Fruit fly (Drosophila melanogaster) whole organism: ENCODE data around the gene Dr.

ENCODE experiments used
- CG8478 ChIP-seq: fragments of >200 bp; optimal IDR thresholded peaks from 2 replicates; lab custom pipeline; 2018; ENCODE audit warnings: inconsistent platforms
- Dll ChIP-seq: fragments of >200 bp; optimal IDR thresholded peaks from 2 replicates; lab custom pipeline; 2017
- EcR ChIP-seq, 2 experiments: fragments of >200 bp; optimal IDR thresholded peaks; 2 replicates each; lab custom pipeline; 2017; ENCODE audit warnings: missing biosample characterization in 2 of 2, missing genetic modification characterization in 2 of 2, missing genetic modification reagents in 2 of 2
- pan ChIP-seq: fragments of >200 bp; optimal IDR thresholded peaks from 2 replicates; lab custom pipeline; 2017
- psq ChIP-seq: fragments of >200 bp; optimal IDR thresholded peaks from 2 replicates; lab custom pipeline; 2017
- usp ChIP-seq: fragments of >200 bp; optimal IDR thresholded peaks from 2 replicates; lab custom pipeline; 2017; ENCODE audit warnings: missing biosample characterization, missing genetic modification characterization, mixed read lengths

The Dr gene

DNA sequence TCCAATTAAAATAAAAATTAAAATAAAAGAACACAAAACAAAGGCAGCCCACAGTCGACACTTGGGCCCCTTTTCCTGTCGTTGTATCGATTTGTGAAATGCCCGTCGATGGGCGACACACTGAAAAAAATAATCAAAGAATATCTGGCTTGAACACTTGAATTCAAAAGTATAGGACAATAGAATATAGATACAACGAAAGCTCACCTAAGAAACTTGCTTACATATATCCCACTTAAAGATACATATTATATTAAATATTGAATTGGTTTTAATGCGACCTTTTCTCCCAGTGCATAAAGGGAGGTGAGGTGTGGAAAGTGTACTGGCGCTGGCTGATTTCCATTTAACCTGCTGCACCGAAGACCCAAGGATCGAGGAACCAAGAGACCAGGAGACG, 34.0 kb upstream of the Dr start:
- TF ChIP-seq EcR (GFP tag; optimal IDR thresholded peaks at IDR 0.05; lab: Kevin White, UChicago) (no peak), CG8478 (lab: Kevin White, UChicago) (no peak), pan (lab: Kevin White, UChicago) (no peak), usp (GFP tag; lab: Kevin White, UChicago) (no peak), psq (lab: Kevin White, UChicago) (no peak), Dll (lab: Kevin White, UChicago) (no peak)

DNA sequence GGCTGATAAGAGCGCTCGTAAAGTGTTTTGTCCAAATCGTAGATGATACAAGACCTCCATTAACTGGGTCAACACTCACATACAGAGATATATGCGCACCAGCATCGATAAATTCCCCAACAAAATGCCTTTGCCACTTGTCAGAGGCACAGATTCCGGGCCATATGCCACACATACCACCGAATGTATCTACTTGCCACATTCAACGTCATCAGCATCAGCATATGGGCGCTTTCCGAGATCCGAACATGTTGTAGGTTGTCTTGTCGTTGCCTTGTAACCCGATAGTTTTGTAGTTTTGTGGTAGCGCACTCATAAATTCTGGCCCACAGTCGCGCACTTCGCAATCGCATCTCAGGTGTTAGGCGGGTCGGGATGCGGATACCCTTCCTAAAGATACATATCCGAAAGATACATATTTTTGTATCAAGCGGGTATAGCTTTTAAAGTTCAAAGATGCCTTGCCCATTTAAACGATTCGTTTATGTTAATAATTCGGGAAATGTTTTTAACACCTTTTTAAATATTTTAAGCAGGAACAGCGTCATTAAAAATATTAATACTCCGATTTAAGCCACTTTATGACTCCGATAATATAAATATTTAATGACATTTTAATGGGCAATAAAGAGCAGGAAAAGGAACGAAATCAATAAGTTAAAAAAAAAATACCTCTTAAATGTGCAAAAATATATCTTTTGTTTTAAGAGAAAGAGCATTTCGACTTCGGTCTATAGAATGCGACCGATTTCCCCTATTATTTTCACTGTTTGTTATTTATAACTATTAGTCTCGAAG, 32.0 kb upstream of the Dr start:
- TF ChIP-seq EcR (GFP tag; optimal IDR thresholded peaks at IDR 0.05; lab: Kevin White, UChicago) (no peak), Dll (lab: Kevin White, UChicago) (no peak), pan (lab: Kevin White, UChicago) (no peak), CG8478 (lab: Kevin White, UChicago) (no peak), usp (GFP tag; lab: Kevin White, UChicago) (no peak), psq (lab: Kevin White, UChicago) (no peak)

DNA sequence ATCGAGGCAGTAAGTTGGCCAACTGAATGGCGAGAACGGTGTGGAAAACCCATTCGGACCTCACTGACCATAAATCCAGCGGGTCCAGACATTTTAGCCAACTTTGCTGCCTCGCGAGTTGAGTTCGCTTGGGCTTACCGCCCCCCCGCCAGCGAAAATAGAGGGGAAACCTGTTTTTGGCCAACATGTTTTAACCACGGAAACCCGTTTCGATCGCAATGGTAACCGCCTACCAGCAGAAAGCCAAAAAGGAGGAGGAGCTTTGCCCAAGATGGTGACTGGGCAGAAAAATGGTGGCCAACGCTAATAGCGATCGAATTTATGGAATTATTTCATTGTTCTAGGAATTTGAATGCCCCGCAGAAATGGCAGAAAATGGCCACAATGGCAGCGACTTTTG, 29.6 kb upstream of the Dr start:
- TF ChIP-seq Dll (lab: Kevin White, UChicago) (no peak), usp (GFP tag; lab: Kevin White, UChicago) (no peak), psq (lab: Kevin White, UChicago) (no peak), EcR (GFP tag; optimal IDR thresholded peaks at IDR 0.05; lab: Kevin White, UChicago) (no peak), pan (lab: Kevin White, UChicago) (no peak), CG8478 (lab: Kevin White, UChicago) (no peak)

DNA sequence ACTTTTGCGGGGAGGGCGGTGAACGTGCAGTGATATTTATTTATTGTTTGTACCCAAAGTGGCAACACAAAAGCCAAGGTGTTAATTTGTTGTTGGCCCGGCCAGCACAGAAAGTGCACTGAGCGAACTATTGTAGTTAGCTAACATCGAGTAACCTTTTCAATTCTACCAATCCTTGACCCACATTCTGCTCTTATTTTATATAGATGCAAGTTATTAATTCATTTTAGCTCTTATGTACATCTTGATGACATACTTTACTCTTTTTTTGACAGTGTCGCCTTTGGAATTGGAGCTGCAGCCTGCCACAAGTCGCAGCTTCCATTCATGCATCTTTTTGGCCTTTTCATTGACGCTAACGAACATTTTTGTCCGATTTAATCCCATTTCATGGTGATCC, 17.8 kb upstream of the Dr start:
- TF ChIP-seq EcR (GFP tag; optimal IDR thresholded peaks at IDR 0.05; lab: Kevin White, UChicago), result no peak

DNA sequence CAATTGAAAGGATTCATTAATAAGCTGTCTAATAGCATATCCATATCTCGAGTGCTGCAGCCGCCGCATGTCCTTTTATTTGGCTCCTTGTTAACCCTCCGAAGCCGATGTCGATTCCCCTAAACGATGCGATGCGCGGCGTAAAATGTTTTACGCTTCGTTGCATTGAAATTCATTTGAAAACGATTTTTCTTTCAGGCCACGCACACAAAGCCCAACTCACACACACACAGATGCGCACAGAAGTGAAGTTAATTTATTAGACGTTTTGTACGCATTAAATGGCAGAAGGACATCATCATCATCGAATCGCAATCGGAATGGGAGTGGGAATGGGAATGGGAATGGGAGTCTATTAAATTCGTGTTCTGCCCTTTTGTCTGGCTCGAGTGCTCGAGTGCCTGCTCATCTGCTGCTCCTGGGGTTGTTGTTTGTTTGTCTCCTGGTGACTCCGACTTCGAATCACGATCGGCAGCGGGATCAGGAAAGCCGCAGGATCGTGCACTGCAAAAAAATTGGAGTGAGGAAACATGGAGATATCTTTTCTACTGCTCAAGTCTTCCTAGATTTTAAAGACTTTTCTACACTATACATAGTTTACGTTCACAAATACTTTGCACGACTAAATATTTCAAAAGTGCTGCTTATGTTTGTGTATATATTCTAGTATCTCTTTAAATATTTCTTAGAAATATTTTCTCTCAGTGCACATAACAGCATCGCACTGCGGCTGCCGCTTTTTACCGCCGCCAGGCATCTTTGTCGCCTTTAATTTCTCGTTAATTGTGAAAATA, 15.0 kb upstream of the Dr start:
- no peak for TF ChIP-seq pan (lab: Kevin White, UChicago)
- TF ChIP-seq EcR (GFP tag; optimal IDR thresholded peaks at IDR 0.05; lab: Kevin White, UChicago), result no peak
- no peak for TF ChIP-seq CG8478 (lab: Kevin White, UChicago)
- no peak for TF ChIP-seq usp (GFP tag; lab: Kevin White, UChicago)
- TF ChIP-seq Dll (lab: Kevin White, UChicago), result no peak
- no peak for TF ChIP-seq psq (lab: Kevin White, UChicago)

DNA sequence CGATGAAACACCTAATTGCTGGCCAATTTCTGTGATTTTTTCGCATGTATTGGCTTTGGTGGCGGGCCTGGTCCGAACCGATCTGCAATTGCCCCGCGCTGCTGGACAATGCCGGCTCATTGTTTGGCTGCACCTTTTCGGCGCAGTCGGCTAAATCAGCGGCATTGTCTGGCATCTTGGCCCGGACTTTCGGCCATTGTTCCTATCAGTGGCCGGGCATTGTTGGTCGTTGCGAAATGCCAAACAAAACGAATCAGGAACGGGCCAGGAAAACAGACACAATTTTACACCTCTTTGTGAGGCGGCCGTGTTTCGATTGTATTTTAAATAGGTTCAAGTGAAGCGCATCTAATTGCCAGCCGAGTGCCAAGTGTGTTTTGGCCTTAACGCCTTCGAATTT, 11.0 kb upstream of the Dr start:
- no peak for TF ChIP-seq Dll (lab: Kevin White, UChicago)
- no peak for TF ChIP-seq psq (lab: Kevin White, UChicago)
- TF ChIP-seq pan (lab: Kevin White, UChicago), result no peak
- TF ChIP-seq EcR (GFP tag; optimal IDR thresholded peaks at IDR 0.05; lab: Kevin White, UChicago), result no peak
- TF ChIP-seq CG8478 (lab: Kevin White, UChicago), result no peak
- no peak for TF ChIP-seq usp (GFP tag; lab: Kevin White, UChicago)

DNA sequence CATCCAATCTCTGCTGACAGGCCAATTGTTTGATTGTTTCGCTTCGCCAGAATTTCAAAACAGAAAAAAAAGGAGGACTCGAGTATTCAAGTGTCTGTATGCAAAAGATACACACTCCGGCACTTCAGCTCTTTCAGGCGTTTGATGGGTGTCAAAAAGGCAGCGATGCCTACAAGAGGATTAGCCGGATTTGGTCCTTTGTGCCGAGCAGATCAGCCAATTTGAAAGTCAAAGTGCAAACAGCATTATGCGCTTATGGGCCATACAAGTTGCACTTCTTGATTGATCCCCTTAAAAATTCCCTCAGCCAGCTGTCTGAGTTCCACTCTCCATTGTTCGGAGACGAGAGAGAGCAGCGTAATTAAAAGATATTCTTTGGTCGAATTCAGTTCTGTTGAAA, 9.8 kb upstream of the Dr start:
- TF ChIP-seq CG8478 (lab: Kevin White, UChicago) (no peak), psq (lab: Kevin White, UChicago) (no peak), EcR (GFP tag; optimal IDR thresholded peaks at IDR 0.05; lab: Kevin White, UChicago) (no peak), usp (GFP tag; lab: Kevin White, UChicago) (no peak), pan (lab: Kevin White, UChicago) (no peak), Dll (lab: Kevin White, UChicago) (no peak)

DNA sequence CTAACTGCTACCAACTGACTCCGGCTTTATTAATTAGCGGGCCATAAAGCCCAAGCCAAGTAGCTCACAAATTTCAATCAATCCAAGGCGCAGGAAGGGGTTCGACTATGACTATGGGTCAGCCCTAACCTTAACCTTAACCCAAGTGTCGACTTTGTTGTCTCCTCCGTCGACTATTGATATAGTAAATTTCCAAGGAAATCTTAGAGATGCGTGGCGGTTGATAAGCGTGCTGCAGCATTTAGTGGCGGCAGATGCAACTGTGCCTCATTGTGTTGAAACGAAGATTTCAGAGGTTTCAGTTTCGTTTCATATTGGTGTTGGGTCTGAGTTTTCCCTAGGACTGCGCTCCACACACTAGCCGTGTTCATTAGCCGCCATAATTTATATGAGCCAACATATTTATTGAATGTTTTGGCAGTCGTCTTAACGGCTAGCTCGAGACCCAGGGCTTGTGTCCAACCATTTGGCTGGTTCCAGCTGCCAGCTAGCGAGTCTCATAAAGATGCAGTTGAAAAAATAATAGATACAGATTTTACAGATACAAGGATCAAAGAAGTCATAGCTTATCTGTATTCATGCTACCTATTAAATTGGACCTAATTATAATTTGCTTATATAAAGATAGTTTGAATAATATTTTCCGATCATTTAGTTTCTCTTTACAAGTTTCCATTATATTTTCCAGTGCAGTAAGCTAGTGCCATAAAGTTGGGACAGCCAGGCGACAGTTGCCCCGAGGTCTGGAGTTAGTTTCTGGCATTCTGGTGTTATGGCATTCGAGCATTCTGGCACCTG, 8.8 kb upstream of the Dr start:
- TF ChIP-seq pan (lab: Kevin White, UChicago) (no peak), psq (lab: Kevin White, UChicago) (no peak), usp (GFP tag; lab: Kevin White, UChicago) (no peak), CG8478 (lab: Kevin White, UChicago) (no peak), Dll (lab: Kevin White, UChicago) (no peak)

DNA sequence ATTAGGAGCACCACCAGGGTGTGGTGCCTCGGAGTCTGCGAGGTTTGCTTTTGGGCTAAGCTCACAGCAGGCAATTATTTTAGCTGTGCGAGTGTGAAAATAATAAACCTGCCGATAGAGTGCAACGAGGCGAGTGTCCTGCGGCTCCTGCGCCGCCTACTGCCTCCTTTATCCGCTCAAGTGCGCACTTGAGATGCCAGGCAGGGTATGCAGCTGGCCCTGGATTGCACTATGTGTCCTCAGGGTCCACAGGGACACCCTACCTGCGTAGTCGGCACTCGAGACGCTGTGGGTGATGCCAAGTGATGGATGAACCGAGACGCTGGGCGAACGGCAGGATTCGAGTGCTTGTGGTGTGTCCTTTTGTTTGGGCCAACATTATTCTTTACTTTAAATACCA, 8.2 kb upstream of the Dr start:
- TF ChIP-seq Dll (lab: Kevin White, UChicago) (no peak), pan (lab: Kevin White, UChicago) (no peak), CG8478 (lab: Kevin White, UChicago) (no peak), EcR (GFP tag; optimal IDR thresholded peaks at IDR 0.05; lab: Kevin White, UChicago) (no peak)

DNA sequence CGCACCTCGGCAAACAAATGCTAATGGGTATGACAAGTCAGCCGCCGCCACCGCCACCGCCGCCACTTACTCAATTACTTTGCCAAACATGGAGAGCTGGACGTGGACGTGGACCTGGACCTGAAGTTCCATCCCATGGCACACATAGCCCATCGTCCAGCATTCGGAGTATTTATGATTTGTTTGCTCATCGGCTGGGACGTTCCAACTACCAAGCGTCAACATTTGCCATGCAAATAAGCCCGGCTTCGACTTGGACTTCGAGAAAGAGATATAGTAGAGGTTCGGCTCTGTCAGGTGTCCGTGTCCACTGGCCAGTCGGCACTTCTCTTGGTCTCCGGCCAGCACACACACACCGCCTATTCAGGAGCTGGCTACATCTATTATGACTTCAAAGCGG, 7.4 kb upstream of the Dr start:
- TF ChIP-seq pan (lab: Kevin White, UChicago), result no peak
- no peak for TF ChIP-seq usp (GFP tag; lab: Kevin White, UChicago)
- no peak for TF ChIP-seq Dll (lab: Kevin White, UChicago)

DNA sequence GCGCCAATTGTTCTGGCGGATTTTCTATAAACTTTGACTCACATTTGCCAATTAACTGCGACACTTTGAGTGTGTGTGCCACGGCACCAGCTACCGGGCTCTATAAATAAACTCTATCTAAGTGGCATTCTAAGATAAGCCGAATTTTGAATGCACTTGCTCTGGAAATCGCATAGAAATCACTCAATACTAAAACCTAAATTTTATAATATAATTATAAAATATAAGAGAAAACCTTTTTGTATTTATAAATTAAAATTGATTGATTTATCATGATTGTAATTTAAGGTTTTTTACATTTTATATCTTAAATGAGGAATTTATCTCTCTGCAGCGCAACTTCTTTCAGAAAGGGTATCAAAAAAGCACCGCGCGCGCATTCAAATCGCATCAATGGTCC, 7.0 kb upstream of the Dr start:
- TF ChIP-seq pan (lab: Kevin White, UChicago) (no peak), CG8478 (lab: Kevin White, UChicago) (no peak)
